Worm (Caenorhabditis elegans): ENCODE measurements around the gene Y55F3AM.13.

DNA sequence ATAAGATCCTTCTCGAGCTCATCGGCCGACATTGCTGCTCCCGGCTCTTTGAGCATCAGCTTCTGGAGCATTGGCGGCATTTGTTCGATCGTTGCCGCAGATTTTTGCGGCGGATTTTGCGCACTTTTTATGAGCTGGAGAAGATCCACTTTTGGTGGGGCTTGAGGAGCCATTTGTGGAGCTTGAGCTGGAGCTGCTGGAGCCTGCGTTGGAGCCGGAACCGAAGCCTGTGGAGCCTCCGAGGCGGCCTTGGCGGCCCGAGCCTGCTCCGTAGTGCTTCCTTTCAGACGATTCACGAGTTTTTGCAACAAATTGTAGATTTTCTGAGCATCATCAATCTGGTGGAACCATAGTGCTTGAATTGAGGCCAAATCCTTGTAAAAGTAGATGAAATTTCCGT is 2.1 kb downstream of the Y55F3AM.13 start:
- TF ChIP-seq cnd-1 (tag; optimal IDR thresholded peaks at IDR 0.05) (no peak), nhr-12 (tag; optimal IDR thresholded peaks at IDR 0.05) (no peak), mab-5 (tag; optimal IDR thresholded peaks at IDR 0.05) (no peak), flh-1 (GFP tag; optimal IDR thresholded peaks at IDR 0.05) (no peak), lsy-2 (tag; optimal IDR thresholded peaks at IDR 0.05) (no peak)
